Fruit fly (Drosophila melanogaster) whole organism, embryonic: ENCODE data around the gene ksr.

Source experiments
- Adf1 ChIP-seq: fragments of 200-800 bp; sonication (Bioruptor generic); IDR thresholded peaks from 2 replicates; pipeline ENCODE4 v1.3.6; 2022; ENCODE audit warnings: missing biosample characterization, missing genetic modification characterization
- B-H1 ChIP-seq: fragments of 200-800 bp; sonication (Bioruptor generic); IDR thresholded peaks from 3 replicates; pipeline ENCODE4 v1.3.6; 2022; ENCODE audit warnings: missing biosample characterization, missing genetic modification characterization
- Bgb ChIP-seq: fragments of 200-800 bp; sonication (Bioruptor generic); IDR thresholded peaks from 2 replicates; pipeline ENCODE4 v1.3.6; 2022; ENCODE audit warnings: missing biosample characterization, missing genetic modification characterization; ENCODE audit not compliant: partially characterized antibody
- BtbVII ChIP-seq: fragments of 200-800 bp; sonication (Bioruptor generic); optimal IDR thresholded peaks from 3 replicates; lab custom pipeline; 2017; ENCODE audit warnings: missing biosample characterization, mild to moderate bottlenecking, missing genetic modification characterization
- CG11696 ChIP-seq: fragments of 200-800 bp; sonication (Bioruptor generic); IDR thresholded peaks from 2 replicates; pipeline ENCODE4 v1.3.6; 2022; ENCODE audit warnings: missing biosample characterization, missing genetic modification characterization
- CG12236 ChIP-seq: fragments of 200-800 bp; sonication (Bioruptor generic); optimal IDR thresholded peaks from 2 replicates; lab custom pipeline; 2016; ENCODE audit warnings: missing biosample characterization, missing genetic modification characterization
- CG13424 ChIP-seq: fragments of 200-800 bp; sonication (Bioruptor generic); optimal IDR thresholded peaks from 2 replicates; lab custom pipeline; 2019; ENCODE audit warnings: missing biosample characterization, mild to moderate bottlenecking, missing genetic modification characterization, moderate library complexity
- CG14014 ChIP-seq: fragments of 200-800 bp; sonication (Bioruptor generic); IDR thresholded peaks from 2 replicates; pipeline ENCODE4 v1.3.6; 2022; ENCODE audit warnings: missing biosample characterization, missing genetic modification characterization
- CG15011 ChIP-seq: fragments of 200-800 bp; sonication (Bioruptor generic); optimal IDR thresholded peaks from 3 replicates; lab custom pipeline; 2018; ENCODE audit warnings: missing biosample characterization, mild to moderate bottlenecking, missing genetic modification characterization
- CG15479 ChIP-seq: fragments of 200-800 bp; sonication (Bioruptor generic); optimal IDR thresholded peaks from 3 replicates; lab custom pipeline; 2019; ENCODE audit warnings: missing biosample characterization, mild to moderate bottlenecking, missing genetic modification characterization, moderate library complexity
- CG15601 ChIP-seq: fragments of 200-800 bp; sonication (Bioruptor generic); optimal IDR thresholded peaks from 3 replicates; lab custom pipeline; 2019; ENCODE audit warnings: missing biosample characterization, mild to moderate bottlenecking, missing genetic modification characterization, moderate library complexity
- CG1602 ChIP-seq: fragments of 200-800 bp; sonication (Bioruptor generic); optimal IDR thresholded peaks from 3 replicates; lab custom pipeline; 2016; ENCODE audit warnings: missing biosample characterization, missing genetic modification characterization
- CG17385 ChIP-seq: fragments of 200-800 bp; sonication (Bioruptor generic); optimal IDR thresholded peaks from 3 replicates; lab custom pipeline; 2018; ENCODE audit warnings: missing biosample characterization, mild to moderate bottlenecking, missing genetic modification characterization
- CG3163 ChIP-seq: fragments of 200-800 bp; sonication (Bioruptor generic); optimal IDR thresholded peaks from 3 replicates; lab custom pipeline; 2016; ENCODE audit warnings: missing biosample characterization, missing genetic modification characterization
- CG4360 ChIP-seq: fragments of 200-800 bp; sonication (Bioruptor generic); IDR thresholded peaks from 2 replicates; pipeline ENCODE4 v1.3.6; 2022; ENCODE audit warnings: missing biosample characterization, missing genetic modification characterization
- CG43689 ChIP-seq: fragments of 200-800 bp; sonication (Bioruptor generic); IDR thresholded peaks from 2 replicates; pipeline ENCODE4 v1.3.6; 2022; ENCODE audit warnings: missing biosample characterization, missing genetic modification characterization
- CG4617 ChIP-seq: fragments of 200-800 bp; sonication (Bioruptor generic); optimal IDR thresholded peaks from 3 replicates; lab custom pipeline; 2016; ENCODE audit warnings: missing biosample characterization, missing genetic modification characterization, borderline replicate concordance
- CG4820 ChIP-seq: fragments of 200-800 bp; sonication (Bioruptor generic); optimal IDR thresholded peaks from 3 replicates; lab custom pipeline; 2016; ENCODE audit warnings: missing biosample characterization, missing genetic modification characterization
- CG6683 ChIP-seq: fragments of 200-800 bp; sonication (Bioruptor generic); optimal IDR thresholded peaks from 2 replicates; lab custom pipeline; 2017; ENCODE audit warnings: missing biosample characterization, mild to moderate bottlenecking, missing genetic modification characterization, missing genetic modification reagents
- CG6813 ChIP-seq: fragments of 200-800 bp; sonication (Bioruptor generic); optimal IDR thresholded peaks from 2 replicates; lab custom pipeline; 2017; ENCODE audit warnings: missing biosample characterization, missing genetic modification characterization, mild to moderate bottlenecking, moderate library complexity, missing genetic modification reagents
- CG8478 ChIP-seq: fragments of >200 bp; optimal IDR thresholded peaks from 2 replicates; lab custom pipeline; 2018
- CG8924 ChIP-seq: fragments of 200-800 bp; optimal IDR thresholded peaks from 3 replicates; lab custom pipeline; 2019; ENCODE audit warnings: missing biosample characterization, mild to moderate bottlenecking, missing genetic modification characterization, moderate library complexity
- Deaf1 ChIP-seq: fragments of 200-800 bp; optimal IDR thresholded peaks from 3 replicates; lab custom pipeline; 2019; ENCODE audit warnings: missing biosample characterization, mild to moderate bottlenecking, missing genetic modification characterization, moderate library complexity
- Doc2 ChIP-seq: fragments of 200-800 bp; sonication (Bioruptor generic); IDR thresholded peaks from 2 replicates; pipeline ENCODE4 v1.3.6; 2022; ENCODE audit warnings: missing biosample characterization, missing genetic modification characterization
- ERR ChIP-seq: fragments of 200-800 bp; sonication (Bioruptor generic); optimal IDR thresholded peaks from 2 replicates; lab custom pipeline; 2016; ENCODE audit warnings: missing biosample characterization, missing genetic modification characterization
- Eip74EF ChIP-seq, 2 experiments: fragments of 200-800 bp in 1 of 2; fragments of >200 bp in 1 of 2; sonication (Bioruptor generic) in 1 of 2; optimal IDR thresholded peaks; 2 replicates each; lab custom pipeline; 2017 to 2019; ENCODE audit warnings: missing biosample characterization in 2 of 2, missing genetic modification characterization in 2 of 2, mild to moderate bottlenecking in 1 of 2, moderate library complexity in 1 of 2
- Optix ChIP-seq: fragments of 200-800 bp; sonication (Bioruptor generic); IDR thresholded peaks from 3 replicates; pipeline ENCODE4 v1.3.6; 2022; ENCODE audit warnings: missing biosample characterization, missing genetic modification characterization
- PHDP ChIP-seq: fragments of 200-800 bp; sonication (Bioruptor generic); optimal IDR thresholded peaks from 3 replicates; lab custom pipeline; 2018; ENCODE audit warnings: missing biosample characterization, mild to moderate bottlenecking, missing genetic modification characterization, moderate library complexity
- Sin3A ChIP-seq: fragments of >200 bp; optimal IDR thresholded peaks from 2 replicates; lab custom pipeline; 2018
- Xrp1 ChIP-seq: fragments of 200-800 bp; sonication (Bioruptor generic); IDR thresholded peaks from 2 replicates; pipeline ENCODE4 v1.3.6; 2022; ENCODE audit warnings: missing biosample characterization, missing genetic modification characterization
- ac ChIP-seq: fragments of 200-800 bp; sonication (Bioruptor generic); optimal IDR thresholded peaks from 3 replicates; lab custom pipeline; 2017; ENCODE audit warnings: missing biosample characterization, mild to moderate bottlenecking, missing genetic modification characterization
- amos ChIP-seq: fragments of 200-800 bp; sonication (Bioruptor generic); IDR thresholded peaks from 2 replicates; pipeline ENCODE4 v1.3.6; 2022; ENCODE audit warnings: missing biosample characterization, missing genetic modification characterization; ENCODE audit not compliant: partially characterized antibody
- bbx ChIP-seq: fragments of 200-800 bp; sonication (Bioruptor generic); IDR thresholded peaks from 2 replicates; pipeline ENCODE4 v1.3.6; 2022; ENCODE audit warnings: missing biosample characterization, missing genetic modification characterization; ENCODE audit not compliant: partially characterized antibody
- chn ChIP-seq: fragments of 200-800 bp; sonication (Bioruptor generic); optimal IDR thresholded peaks from 2 replicates; lab custom pipeline; 2016; ENCODE audit warnings: missing biosample characterization, missing genetic modification characterization
- crp ChIP-seq, 2 experiments: fragments of 200-800 bp; sonication (Bioruptor generic); optimal IDR thresholded peaks; 2 replicates in 1 of 2; 3 replicates in 1 of 2; lab custom pipeline; 2017; ENCODE audit warnings: missing biosample characterization in 2 of 2, missing genetic modification characterization in 2 of 2, mild to moderate bottlenecking in 1 of 2, moderate library complexity in 1 of 2
- dm ChIP-seq: fragments of 200-800 bp; sonication (Bioruptor generic); optimal IDR thresholded peaks from 3 replicates; lab custom pipeline; 2016; ENCODE audit warnings: missing biosample characterization, missing genetic modification characterization
- fu2 ChIP-seq: fragments of 200-800 bp; sonication (Bioruptor generic); optimal IDR thresholded peaks from 2 replicates; lab custom pipeline; 2016; ENCODE audit warnings: missing biosample characterization, missing genetic modification characterization
- gfzf ChIP-seq: fragments of 200-800 bp; sonication (Bioruptor generic); optimal IDR thresholded peaks from 2 replicates; lab custom pipeline; 2016; ENCODE audit warnings: missing biosample characterization, mild to moderate bottlenecking, missing genetic modification characterization, moderate library complexity
- grn ChIP-seq: fragments of 200-800 bp; sonication (Bioruptor generic); optimal IDR thresholded peaks from 3 replicates; lab custom pipeline; 2017; ENCODE audit warnings: missing biosample characterization, missing genetic modification characterization
- gsb ChIP-seq: fragments of 200-800 bp; sonication (Bioruptor generic); IDR thresholded peaks from 2 replicates; pipeline ENCODE4 v1.3.6; 2022; ENCODE audit warnings: missing biosample characterization, missing genetic modification characterization
- hth ChIP-seq: fragments of >200 bp; optimal IDR thresholded peaks from 2 replicates; lab custom pipeline; 2017; ENCODE audit warnings: inconsistent platforms
- mirr ChIP-seq: fragments of 200-800 bp; sonication (Bioruptor generic); optimal IDR thresholded peaks from 3 replicates; lab custom pipeline; 2018; ENCODE audit warnings: missing biosample characterization, mild to moderate bottlenecking, missing genetic modification characterization
- onecut ChIP-seq: fragments of 200-800 bp; sonication (Bioruptor generic); IDR thresholded peaks from 2 replicates; pipeline ENCODE4 v1.3.6; 2022; ENCODE audit warnings: missing biosample characterization, missing genetic modification characterization
- rib ChIP-seq: fragments of 200-800 bp; sonication (Bioruptor generic); IDR thresholded peaks from 2 replicates; pipeline ENCODE4 v1.3.6; 2022; ENCODE audit warnings: missing biosample characterization, missing genetic modification characterization
- shn ChIP-seq: fragments of 200-800 bp; sonication (Bioruptor generic); optimal IDR thresholded peaks from 3 replicates; lab custom pipeline; 2016; ENCODE audit warnings: missing biosample characterization, missing genetic modification characterization
- sqz ChIP-seq: fragments of 200-800 bp; sonication (Bioruptor generic); optimal IDR thresholded peaks from 3 replicates; lab custom pipeline; 2018; ENCODE audit warnings: missing biosample characterization, mild to moderate bottlenecking, missing genetic modification characterization
- tgo ChIP-seq: fragments of 200-800 bp; sonication (Bioruptor generic); IDR thresholded peaks from 3 replicates; pipeline ENCODE4 v1.3.6; 2022; ENCODE audit warnings: missing biosample characterization, missing genetic modification characterization
- tio ChIP-seq: fragments of 200-800 bp; sonication (Bioruptor generic); optimal IDR thresholded peaks from 2 replicates; lab custom pipeline; 2017; ENCODE audit warnings: missing biosample characterization, missing genetic modification characterization, inconsistent platforms
- ttk ChIP-seq: fragments of 200-800 bp; sonication (Bioruptor generic); IDR thresholded peaks from 2 replicates; pipeline ENCODE4 v2.1.2; 2022; ENCODE audit warnings: missing biosample characterization, missing genetic modification characterization
- tx ChIP-seq: fragments of 200-800 bp; sonication (Bioruptor generic); optimal IDR thresholded peaks from 2 replicates; lab custom pipeline; 2016; ENCODE audit warnings: missing biosample characterization, missing genetic modification characterization

ksr gene

dm6 chr3R:5517002-5517875 lies 33.5 kb upstream of the ksr start, which contains the start of gene Itpr (continued):
- TF ChIP-seq CG17385 (GFP tag; lab: Kevin White, UChicago) (peak; percentile 69), tx (GFP tag; lab: Kevin White, UChicago) (no peak), CG12236 (GFP tag; lab: Kevin White, UChicago) (no peak), rib (GFP tag; lab: Robert Waterston, UW) (peak; percentile 68; the same call in 1 of the 2 replicates), CG15479 (GFP tag; lab: Kevin White, UChicago) (peak; percentile 18), amos (peak; percentile 50; the same call in 1 of the 2 replicates), Xrp1 (GFP tag; lab: Robert Waterston, UW) (no peak), ttk (no peak), B-H1 (GFP tag; lab: Robert Waterston, UW) (no peak), CG15601 (no peak), Deaf1 (peak; percentile 70), onecut (0 out of 2 replicates have a peak, but pooled peaks have one; percentile 17), CG13424 (no peak), bbx (peak; percentile 54), dm (GFP tag; lab: Kevin White, UChicago) (peak; percentile 27), CG4360 (GFP tag; lab: Robert Waterston, UW) (peak; percentile 9; the same call in 1 of the 2 replicates), gfzf (GFP tag; lab: Kevin White, UChicago) (no peak), Eip74EF (GFP tag; optimal IDR thresholded peaks at IDR 0.05; lab: Kevin White, UChicago) (peak in 1 of 2 experiments; percentile 55), CG4820 (GFP tag; lab: Kevin White, UChicago) (no peak), chn (GFP tag; lab: Kevin White, UChicago) (peak; percentile 25), BtbVII (GFP tag; lab: Kevin White, UChicago) (peak; percentile 32), CG6683 (no peak), ac (GFP tag; lab: Kevin White, UChicago) (peak; percentile 5), CG11696 (GFP tag; lab: Robert Waterston, UW) (peak; percentile 55; the same call in 1 of the 2 replicates), mirr (GFP tag; lab: Kevin White, UChicago) (peak; percentile 14)

- TF ChIP-seq CG1602 (GFP tag; lab: Kevin White, UChicago), result no peak
- TF ChIP-seq CG43689 (GFP tag; lab: Robert Waterston, UW), result no peak
- TF ChIP-seq tio (GFP tag; lab: Kevin White, UChicago), result no peak
- peak; percentile 34 for TF ChIP-seq grn
- TF ChIP-seq crp (GFP tag; optimal IDR thresholded peaks at IDR 0.05; lab: Kevin White, UChicago), result peak; percentile 32 to 85
- TF ChIP-seq Sin3A, result peak; percentile 37
- TF ChIP-seq CG15479 (GFP tag; lab: Kevin White, UChicago), result no peak
- no peak for TF ChIP-seq Bgb
- TF ChIP-seq CG4617, result peak; percentile 3
- no peak for TF ChIP-seq fu2 (GFP tag; lab: Kevin White, UChicago)
- no peak for TF ChIP-seq hth (lab: Kevin White, UChicago)
- TF ChIP-seq PHDP, result no peak
- TF ChIP-seq Adf1 (GFP tag; lab: Robert Waterston, UW), result no peak
- TF ChIP-seq CG8924 (tag; lab: Kevin White, UChicago), result no peak
- TF ChIP-seq gsb (GFP tag; lab: Robert Waterston, UW), result no peak
- no peak for TF ChIP-seq CG15011 (GFP tag; lab: Kevin White, UChicago)
- no peak for TF ChIP-seq Doc2 (GFP tag; lab: Robert Waterston, UW)
- no peak for TF ChIP-seq shn (GFP tag; lab: Kevin White, UChicago)
- TF ChIP-seq CG12236 (GFP tag; lab: Kevin White, UChicago), result no peak
- TF ChIP-seq CG6813 (GFP tag; lab: Kevin White, UChicago), result no peak
- TF ChIP-seq sqz (GFP tag; lab: Kevin White, UChicago), result no peak
- no peak for TF ChIP-seq ERR (GFP tag; lab: Kevin White, UChicago)
- no peak for TF ChIP-seq CG8478 (lab: Kevin White, UChicago)
- TF ChIP-seq Optix (GFP tag; lab: Robert Waterston, UW), result no peak
- TF ChIP-seq CG14014 (GFP tag; lab: Robert Waterston, UW), result no peak
- TF ChIP-seq onecut, result no peak
- TF ChIP-seq CG3163 (GFP tag; lab: Kevin White, UChicago), result no peak
- no peak for TF ChIP-seq tgo
Measured at dm6 chr3R:5516582-5517001, 32.9 kb upstream of the ksr start.
